Worm (Caenorhabditis elegans) whole organism, late embryonic: ENCODE data around the gene ifas-2.

Source experiments
- C38D4.7 ChIP-seq: fragments of 200-800 bp; sonication (Bioruptor generic); optimal IDR thresholded peaks from 2 replicates; lab custom pipeline; 2018; ENCODE audit warnings: mild to moderate bottlenecking, missing genetic modification characterization, moderate library complexity, missing compliant biosample characterization
- T23F11.4 ChIP-seq: fragments of 200-800 bp; sonication (Bioruptor generic); optimal IDR thresholded peaks from 2 replicates; lab custom pipeline; 2018; ENCODE audit warnings: mild to moderate bottlenecking, missing genetic modification characterization, missing compliant biosample characterization
- ahr-1 ChIP-seq: sonication (generic microtip); optimal IDR thresholded peaks from 2 replicates; lab custom pipeline; 2016; ENCODE audit warnings: missing genetic modification characterization, missing compliant biosample characterization
- ceh-14 ChIP-seq: sonication (generic microtip); optimal IDR thresholded peaks from 2 replicates; lab custom pipeline; 2016; ENCODE audit warnings: missing genotype, missing genetic modification characterization, missing compliant biosample characterization
- ceh-2 ChIP-seq: sonication (generic microtip); optimal IDR thresholded peaks from 2 replicates; lab custom pipeline; 2016; ENCODE audit warnings: missing genotype, missing genetic modification characterization, missing compliant biosample characterization
- ceh-22 ChIP-seq: sonication (generic microtip); optimal IDR thresholded peaks from 2 replicates; lab custom pipeline; 2017; ENCODE audit warnings: missing biosample characterization, missing genetic modification characterization
- ceh-24 ChIP-seq: sonication (generic microtip); optimal IDR thresholded peaks from 2 replicates; lab custom pipeline; 2016; ENCODE audit warnings: mild to moderate bottlenecking, missing genetic modification characterization, missing compliant biosample characterization
- ceh-31 ChIP-seq: sonication (generic microtip); optimal IDR thresholded peaks from 2 replicates; lab custom pipeline; 2016; ENCODE audit warnings: missing genetic modification characterization, missing compliant biosample characterization
- ceh-34 ChIP-seq: sonication (generic microtip); optimal IDR thresholded peaks from 2 replicates; lab custom pipeline; 2016; ENCODE audit warnings: mild to moderate bottlenecking, missing genetic modification characterization, missing compliant biosample characterization
- ceh-45 ChIP-seq: fragments of 200-800 bp; sonication (Bioruptor generic); IDR thresholded peaks from 2 replicates; pipeline ENCODE4 v1.3.6; 2022; ENCODE audit warnings: missing genetic modification reagents, missing genetic modification characterization, missing compliant biosample characterization
- ceh-6 ChIP-seq: fragments of 200-800 bp; sonication (Bioruptor generic); optimal IDR thresholded peaks from 2 replicates; lab custom pipeline; 2018; ENCODE audit warnings: mild to moderate bottlenecking, missing genetic modification characterization, missing compliant biosample characterization
- ceh-9 ChIP-seq: sonication (generic microtip); optimal IDR thresholded peaks from 2 replicates; lab custom pipeline; 2016; ENCODE audit warnings: mild to moderate bottlenecking, missing genetic modification characterization, inconsistent platforms, missing compliant biosample characterization
- che-1 ChIP-seq: sonication (generic microtip); optimal IDR thresholded peaks from 2 replicates; lab custom pipeline; 2016; ENCODE audit warnings: mild to moderate bottlenecking, missing genetic modification characterization, missing compliant biosample characterization
- dmd-4 ChIP-seq: sonication (generic microtip); optimal IDR thresholded peaks from 2 replicates; lab custom pipeline; 2016; ENCODE audit warnings: borderline replicate concordance, missing genetic modification characterization, missing compliant biosample characterization
- elt-2 ChIP-seq: sonication (generic microtip); optimal IDR thresholded peaks from 2 replicates; lab custom pipeline; 2016; ENCODE audit warnings: missing genetic modification reagents, missing genetic modification characterization, missing compliant biosample characterization
- elt-4 ChIP-seq: sonication (generic microtip); optimal IDR thresholded peaks from 2 replicates; lab custom pipeline; 2016; ENCODE audit warnings: missing genetic modification characterization, missing compliant biosample characterization
- fkh-6 ChIP-seq: sonication (generic microtip); optimal IDR thresholded peaks from 2 replicates; lab custom pipeline; 2016; ENCODE audit warnings: missing genetic modification characterization, missing compliant biosample characterization
- gmeb-2 ChIP-seq: sonication (generic microtip); optimal IDR thresholded peaks from 2 replicates; lab custom pipeline; 2016; ENCODE audit warnings: missing genetic modification characterization, inconsistent platforms, missing compliant biosample characterization
- hlh-13 ChIP-seq: fragments of 200-800 bp; sonication (Bioruptor generic); optimal IDR thresholded peaks from 2 replicates; lab custom pipeline; 2018; ENCODE audit warnings: mild to moderate bottlenecking, missing genetic modification characterization, missing compliant biosample characterization
- hlh-15 ChIP-seq: sonication (generic microtip); optimal IDR thresholded peaks from 2 replicates; lab custom pipeline; 2016; ENCODE audit warnings: missing genetic modification characterization, missing compliant biosample characterization
- hlh-6 ChIP-seq: sonication (generic microtip); optimal IDR thresholded peaks from 2 replicates; lab custom pipeline; 2016; ENCODE audit warnings: missing genotype, missing genetic modification characterization, missing compliant biosample characterization
- hlh-8 ChIP-seq: sonication (generic microtip); optimal IDR thresholded peaks from 2 replicates; lab custom pipeline; 2016; ENCODE audit warnings: missing genotype, missing genetic modification characterization, missing compliant biosample characterization
- lin-11 ChIP-seq: fragments of 200-800 bp; sonication (Bioruptor generic); optimal IDR thresholded peaks from 2 replicates; lab custom pipeline; 2018; ENCODE audit warnings: mild to moderate bottlenecking, missing genetic modification characterization, missing compliant biosample characterization
- mec-3 ChIP-seq: sonication (generic microtip); optimal IDR thresholded peaks from 2 replicates; lab custom pipeline; 2016; ENCODE audit warnings: borderline replicate concordance, missing genetic modification characterization, missing compliant biosample characterization
- nfya-1 ChIP-seq: sonication (generic microtip); optimal IDR thresholded peaks from 2 replicates; lab custom pipeline; 2017; ENCODE audit warnings: missing genetic modification characterization, mild to moderate bottlenecking, missing compliant biosample characterization, antibody characterized with exemption, moderate library complexity
- npax-4 ChIP-seq: sonication (generic microtip); optimal IDR thresholded peaks from 2 replicates; lab custom pipeline; 2016; ENCODE audit warnings: missing genetic modification characterization, missing compliant biosample characterization
- pag-3 ChIP-seq: sonication (generic microtip); optimal IDR thresholded peaks from 2 replicates; lab custom pipeline; 2016; ENCODE audit warnings: missing compliant biosample characterization, missing genetic modification characterization, borderline replicate concordance
- pax-1 ChIP-seq: fragments of 150-350 bp; optimal IDR thresholded peaks from 2 replicates; lab custom pipeline; 2014; ENCODE audit warnings: missing biosample characterization, missing genetic modification characterization
- pha-2 ChIP-seq: sonication (generic microtip); optimal IDR thresholded peaks from 2 replicates; lab custom pipeline; 2017; ENCODE audit warnings: mild to moderate bottlenecking, missing genetic modification characterization, missing compliant biosample characterization
- pha-4 ChIP-seq: fragments of 150-350 bp; optimal IDR thresholded peaks from 2 replicates; lab custom pipeline; 2018; ENCODE audit warnings: missing biosample characterization, missing genetic modification reagents, missing genetic modification characterization
- pqm-1 ChIP-seq: sonication (generic microtip); optimal IDR thresholded peaks from 2 replicates; lab custom pipeline; 2016; ENCODE audit warnings: missing genetic modification characterization, missing compliant biosample characterization
- ref-2 ChIP-seq: sonication (generic microtip); optimal IDR thresholded peaks from 2 replicates; lab custom pipeline; 2016; ENCODE audit warnings: missing genetic modification characterization, missing compliant biosample characterization
- rnt-1 ChIP-seq: sonication (generic microtip); optimal IDR thresholded peaks from 2 replicates; lab custom pipeline; 2016; ENCODE audit warnings: missing genetic modification characterization, missing compliant biosample characterization
- sdc-2 ChIP-seq: sonication (generic microtip); optimal IDR thresholded peaks from 2 replicates; lab custom pipeline; 2016; ENCODE audit warnings: missing genotype, missing genetic modification characterization, missing compliant biosample characterization
- sox-2 ChIP-seq: fragments of 200-800 bp; sonication (Bioruptor generic); IDR thresholded peaks from 2 replicates; pipeline ENCODE4 v1.3.6; 2022; ENCODE audit warnings: missing genetic modification reagents, missing genetic modification characterization, missing compliant biosample characterization
- unc-3 ChIP-seq, 2 experiments: fragments of 200-800 bp in 1 of 2; sonication (Bioruptor generic) in 1 of 2; sonication (generic microtip) in 1 of 2; conservative IDR thresholded peaks in 1 of 2; optimal IDR thresholded peaks in 1 of 2; 2 replicates each; pipeline versions ENCODE4 v1.3.6 to Lab custom; 2016 to 2022; ENCODE audit warnings: missing compliant biosample characterization in 2 of 2, missing genetic modification characterization in 2 of 2, missing genetic modification reagents in 1 of 2
- unc-42 ChIP-seq: sonication (generic microtip); optimal IDR thresholded peaks from 2 replicates; lab custom pipeline; 2016; ENCODE audit warnings: missing genotype, missing genetic modification characterization, missing compliant biosample characterization
- unc-55 ChIP-seq: sonication (generic microtip); optimal IDR thresholded peaks from 2 replicates; lab custom pipeline; 2017; ENCODE audit warnings: missing biosample characterization, missing genetic modification reagents, missing genetic modification characterization
- unc-86 ChIP-seq: sonication (generic microtip); optimal IDR thresholded peaks from 2 replicates; lab custom pipeline; 2016; ENCODE audit warnings: missing genetic modification characterization, missing compliant biosample characterization
- ztf-16 ChIP-seq: sonication (generic microtip); optimal IDR thresholded peaks from 2 replicates; lab custom pipeline; 2017; ENCODE audit warnings: missing genetic modification characterization, missing compliant biosample characterization

ifas-2 gene

DNA sequence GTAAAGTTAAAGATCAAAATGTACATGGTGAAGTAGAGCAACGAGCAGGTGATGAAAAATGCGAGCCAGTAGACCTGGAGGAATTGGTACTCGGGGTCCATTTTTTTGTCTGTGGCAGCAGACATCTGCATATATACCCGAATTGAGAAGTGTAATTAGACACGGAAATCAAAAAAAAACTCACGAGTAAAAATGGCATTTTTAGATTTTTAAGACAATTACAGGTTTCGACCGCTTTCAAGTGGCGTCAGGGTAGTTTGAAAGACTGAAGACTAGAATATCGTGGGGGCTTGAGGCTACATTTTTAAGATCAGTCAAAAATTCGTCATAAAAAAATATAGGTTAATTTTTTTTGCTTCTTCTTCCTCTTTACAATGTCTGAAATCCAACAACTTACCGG, 14.0 kb upstream of the ifas-2 start, which contains the start of gene srd-68:
Gene srd-68 (minus strand): TSS at position 101 of the 400 bp plus-strand sequence.
- no peak for TF ChIP-seq pha-2 (tag; lab: Kevin White, UChicago)
- TF ChIP-seq sdc-2 = no peak
- no peak for TF ChIP-seq nfya-1 (tag; lab: Kevin White, UChicago)
- no peak for TF ChIP-seq unc-42 (tag; lab: Kevin White, UChicago)
- TF ChIP-seq pha-4 = no peak
- no peak for TF ChIP-seq hlh-13 (GFP tag; lab: Kevin White, UChicago)
- TF ChIP-seq elt-4 = no peak
- no peak for TF ChIP-seq C38D4.7
- TF ChIP-seq ceh-31 = no peak
- no peak for TF ChIP-seq rnt-1
- no peak for TF ChIP-seq ahr-1 (tag; lab: Kevin White, UChicago)
- no peak for TF ChIP-seq hlh-8 (tag; lab: Kevin White, UChicago)
- no peak for TF ChIP-seq lin-11
- TF ChIP-seq ceh-45 (GFP tag; lab: Robert Waterston, UW) = no peak
- no peak for TF ChIP-seq unc-86
- no peak for TF ChIP-seq ceh-2 (tag; lab: Kevin White, UChicago)
- TF ChIP-seq ceh-9 = no peak
- TF ChIP-seq, all 69 proteins: peak for 0

- TF ChIP-seq mec-3 (tag; lab: Kevin White, UChicago) = no peak
- no peak for TF ChIP-seq pag-3 (tag; lab: Kevin White, UChicago)
- no peak for TF ChIP-seq fkh-6 (tag; lab: Kevin White, UChicago)
- no peak for TF ChIP-seq hlh-6 (tag; lab: Kevin White, UChicago)
- no peak for TF ChIP-seq npax-4 (tag; lab: Kevin White, UChicago)
- no peak for TF ChIP-seq unc-55 (GFP tag; lab: Kevin White, UChicago)
- TF ChIP-seq pax-1 = no peak
- no peak for TF ChIP-seq T23F11.4 (GFP tag; lab: Kevin White, UChicago)
- TF ChIP-seq ztf-16 (tag; lab: Kevin White, UChicago) = no peak
- TF ChIP-seq unc-42 (tag; lab: Kevin White, UChicago) = no peak
- no peak for TF ChIP-seq sox-2
- TF ChIP-seq nfya-1 (tag; lab: Kevin White, UChicago) = no peak
- no peak for TF ChIP-seq ceh-22 (tag; lab: Kevin White, UChicago)
- TF ChIP-seq ceh-31 = no peak
Measured at ce11 chrV:16899355-16899754, 10.7 kb upstream of the ifas-2 start, which contains the start of gene fbxa-45. TSS of gene fbxa-45 (minus strand) at chrV:16899455.

DNA sequence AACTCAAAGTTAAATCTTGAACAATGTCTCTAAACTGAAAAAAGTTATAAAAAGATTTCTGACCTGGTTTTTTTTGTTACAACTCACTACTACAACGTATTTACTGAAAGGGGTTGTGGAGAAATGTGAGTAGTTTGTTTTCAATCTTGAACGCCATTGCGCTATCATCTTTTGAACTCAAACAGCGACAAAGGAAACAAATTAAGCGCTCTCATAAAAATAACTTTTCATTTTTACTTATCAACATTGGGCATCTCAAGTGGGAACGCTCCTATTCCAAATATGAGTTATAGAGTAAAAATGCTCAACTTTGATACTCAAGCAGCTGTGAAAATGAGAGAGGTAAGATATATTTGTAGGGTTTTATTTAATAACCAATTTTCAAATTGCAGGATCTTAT, 4.8 kb upstream of the ifas-2 start, which contains the start of gene F09C6.15:
Gene F09C6.15 (plus strand): TSS at position 301 of the 400 bp plus-strand sequence.
- no peak for TF ChIP-seq gmeb-2 (tag; lab: Kevin White, UChicago)
- no peak for TF ChIP-seq hlh-13 (GFP tag; lab: Kevin White, UChicago)
- TF ChIP-seq, all 69 proteins: peak for 0

DNA sequence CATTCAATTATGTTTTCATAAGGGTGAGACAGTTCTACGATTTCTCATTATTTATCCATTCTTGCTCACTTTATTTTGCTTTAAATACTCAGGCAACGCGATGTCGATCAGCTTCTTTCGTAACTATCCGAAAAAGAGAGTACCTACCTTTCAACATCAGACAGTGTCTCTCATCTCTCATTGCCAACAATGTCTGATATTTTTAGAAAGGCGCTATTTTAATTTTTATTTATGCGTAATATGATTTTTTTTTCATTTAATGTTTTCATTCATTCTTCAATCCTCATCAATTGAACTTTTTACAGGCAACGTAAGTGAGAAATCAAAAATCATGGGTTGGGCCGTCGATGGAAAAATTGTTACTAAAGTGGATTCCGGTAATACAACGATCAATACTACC, 3.9 kb downstream of the ifas-2 start, which contains the start of gene F09C6.13:
Gene F09C6.13 (plus strand): TSS at position 301 of the 400 bp plus-strand sequence.
- TF ChIP-seq dmd-4 (no peak), pqm-1 (no peak), che-1 (no peak), pax-1 (no peak), ceh-14 (tag; lab: Kevin White, UChicago) (no peak), ceh-24 (tag; lab: Kevin White, UChicago) (no peak)

DNA sequence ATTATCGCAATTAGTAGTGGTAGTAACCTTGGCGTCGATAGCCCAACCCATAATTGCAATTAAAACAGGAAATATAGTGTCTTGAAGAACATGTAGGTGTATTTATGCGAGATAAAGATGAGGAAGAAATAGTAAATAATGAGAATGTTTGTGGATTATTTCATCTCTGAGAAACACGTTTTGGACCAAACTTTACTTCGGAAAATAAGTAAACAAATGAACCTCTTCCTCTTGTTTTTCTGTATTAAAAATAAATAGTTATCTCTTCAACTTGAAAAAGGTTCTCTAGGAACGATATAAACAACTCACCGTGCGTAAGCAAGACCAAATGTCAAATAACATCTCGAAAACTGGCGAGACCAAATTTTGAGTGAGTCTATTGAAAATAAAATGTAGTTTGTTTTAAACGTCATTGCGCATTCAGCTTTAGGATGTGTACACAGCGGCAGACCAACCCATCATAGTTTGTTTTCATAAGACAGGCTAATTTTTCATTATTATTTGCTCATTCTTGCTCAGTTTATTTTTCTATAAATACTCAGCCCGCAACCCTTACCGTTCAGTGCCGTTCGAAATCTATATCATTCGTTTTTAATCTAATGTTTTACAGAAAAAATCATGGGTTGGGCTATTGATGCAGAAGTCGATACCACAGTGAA, 6.3 kb downstream of the ifas-2 start, which contains the start of the genes F09C6.11 and F09C6.12:
Gene F09C6.11 (minus strand): TSS at position 51 of the 659 bp plus-strand sequence.
Gene F09C6.12 (plus strand): TSS at position 609 of the 659 bp plus-strand sequence.
- TF ChIP-seq gmeb-2 (tag; lab: Kevin White, UChicago) = no peak
- no peak for TF ChIP-seq ceh-34 (tag; lab: Kevin White, UChicago)
- TF ChIP-seq unc-3 (GFP tag; conservative IDR thresholded peaks at IDR 0.05; lab: Robert Waterston, UW) = no peak
- no peak for TF ChIP-seq unc-3 (tag; optimal IDR thresholded peaks at IDR 0.05; lab: Kevin White, UChicago)
- no peak for TF ChIP-seq ceh-6 (GFP tag; lab: Kevin White, UChicago)
- TF ChIP-seq rnt-1 = no peak
- no peak for TF ChIP-seq hlh-15 (tag; lab: Kevin White, UChicago)
- no peak for TF ChIP-seq ref-2 (tag; lab: Kevin White, UChicago)
- TF ChIP-seq elt-2 (tag; lab: Kevin White, UChicago) = no peak
- no peak for TF ChIP-seq ceh-14 (tag; lab: Kevin White, UChicago)
